Fruit fly (Drosophila melanogaster): ENCODE data around the gene CG9525.

Gene CG9525

dm6 chr2L:8943110-8943509, 19.0 kb downstream of the CG9525 start, which contains the start of gene CG9515:
Gene CG9515 (minus strand): TSS chr2L:8943257.
- TF ChIP-seq noc (tag; optimal IDR thresholded peaks at IDR 0.05): no peak

- TF ChIP-seq noc (tag; optimal IDR thresholded peaks at IDR 0.05): peak; percentile 72
Measured at dm6 chr2L:8941736-8942337, 20.3 kb downstream of the CG9525 start, which contains the start of gene Argl. Gene Argl (minus strand): TSS chr2L:8942105.

dm6 chr2L:8940680-8941079, 21.5 kb downstream of the CG9525 start:
- peak; percentile 8 for TF ChIP-seq noc (tag; optimal IDR thresholded peaks at IDR 0.05)

dm6 chr2L:8937837-8938413, 24.2 kb downstream of the CG9525 start:
- TF ChIP-seq noc (tag; optimal IDR thresholded peaks at IDR 0.05): no peak

dm6 chr2L:8937003-8937402, 25.2 kb downstream of the CG9525 start, which contains the start of gene Tsp29Fb:
Gene Tsp29Fb (plus strand): TSS chr2L:8937390.
- peak; percentile 93 for TF ChIP-seq noc (tag; optimal IDR thresholded peaks at IDR 0.05)

- TF ChIP-seq noc (tag; optimal IDR thresholded peaks at IDR 0.05): no peak
Measured at dm6 chr2L:8933710-8934242, 28.4 kb downstream of the CG9525 start, which contains the start of gene Tsp29Fa. Gene Tsp29Fa (plus strand): TSS chr2L:8933962.

dm6 chr2L:8931176-8931575, 31.0 kb downstream of the CG9525 start:
- TF ChIP-seq noc (tag; optimal IDR thresholded peaks at IDR 0.05): no peak

- TF ChIP-seq noc (tag; optimal IDR thresholded peaks at IDR 0.05): no peak
Measured at dm6 chr2L:8923405-8923804, 38.7 kb downstream of the CG9525 start.

- no peak for TF ChIP-seq noc (tag; optimal IDR thresholded peaks at IDR 0.05)
Measured at dm6 chr2L:8921934-8922333, 40.2 kb downstream of the CG9525 start.

dm6 chr2L:8920294-8920693, 41.9 kb downstream of the CG9525 start:
- TF ChIP-seq noc (tag; optimal IDR thresholded peaks at IDR 0.05): no peak

- TF ChIP-seq noc (tag; optimal IDR thresholded peaks at IDR 0.05): no peak
Measured at dm6 chr2L:8919638-8920037, 42.5 kb downstream of the CG9525 start.

- no peak for TF ChIP-seq noc (tag; optimal IDR thresholded peaks at IDR 0.05)
Measured at dm6 chr2L:8915709-8916108, 46.4 kb downstream of the CG9525 start.
